Fruit fly (Drosophila melanogaster) whole organism, embryonic: ENCODE measurements around the gene CG45676.

Source experiments
- Asciz ChIP-seq: fragments of 200-800 bp; sonication (Bioruptor generic); optimal IDR thresholded peaks from 2 replicates; lab custom pipeline; 2017; ENCODE audit warnings: missing biosample characterization, mild to moderate bottlenecking, missing genetic modification characterization, missing genetic modification reagents
- CG10543 ChIP-seq: fragments of 200-800 bp; sonication (Bioruptor generic); optimal IDR thresholded peaks from 3 replicates; lab custom pipeline; 2017; ENCODE audit warnings: missing biosample characterization, mild to moderate bottlenecking, missing genetic modification characterization, moderate library complexity
- CG11085 ChIP-seq: fragments of 200-800 bp; sonication (Bioruptor generic); IDR thresholded peaks from 2 replicates; pipeline ENCODE4 v1.3.6; 2022; ENCODE audit warnings: missing biosample characterization, missing genetic modification characterization
- CG12236 ChIP-seq: fragments of 200-800 bp; sonication (Bioruptor generic); optimal IDR thresholded peaks from 2 replicates; lab custom pipeline; 2016; ENCODE audit warnings: missing biosample characterization, missing genetic modification characterization
- CG12659 ChIP-seq: fragments of 200-800 bp; sonication (Bioruptor generic); optimal IDR thresholded peaks from 3 replicates; lab custom pipeline; 2017; ENCODE audit warnings: mild to moderate bottlenecking, missing biosample characterization, missing genetic modification reagents, missing genetic modification characterization
- CG12744 ChIP-seq: fragments of 200-800 bp; sonication (Bioruptor generic); optimal IDR thresholded peaks from 2 replicates; lab custom pipeline; 2016; ENCODE audit warnings: missing biosample characterization, missing genetic modification characterization
- CG1529 ChIP-seq: fragments of 200-800 bp; sonication (Bioruptor generic); optimal IDR thresholded peaks from 3 replicates; lab custom pipeline; 2018; ENCODE audit warnings: missing biosample characterization, missing genetic modification characterization
- CG15479 ChIP-seq: fragments of 200-800 bp; sonication (Bioruptor generic); optimal IDR thresholded peaks from 3 replicates; lab custom pipeline; 2019; ENCODE audit warnings: missing biosample characterization, mild to moderate bottlenecking, missing genetic modification characterization, moderate library complexity
- CG2199 ChIP-seq: fragments of 200-800 bp; sonication (Bioruptor generic); IDR thresholded peaks from 3 replicates; pipeline ENCODE4 v1.3.6; 2022; ENCODE audit warnings: missing biosample characterization, missing genetic modification characterization
- CG30403 ChIP-seq: fragments of 200-800 bp; sonication (Bioruptor generic); optimal IDR thresholded peaks from 3 replicates; lab custom pipeline; 2016; ENCODE audit warnings: missing biosample characterization, missing genetic modification characterization
- CG32772 ChIP-seq: fragments of 200-800 bp; sonication (Bioruptor generic); IDR thresholded peaks from 2 replicates; pipeline ENCODE4 v1.3.6; 2022; ENCODE audit warnings: missing biosample characterization, missing genetic modification characterization
- CG33213 ChIP-seq: fragments of 200-800 bp; sonication (Bioruptor generic); optimal IDR thresholded peaks from 3 replicates; lab custom pipeline; 2016; ENCODE audit warnings: missing biosample characterization, missing genetic modification characterization
- CG34224 ChIP-seq: fragments of 200-800 bp; sonication (Bioruptor generic); IDR thresholded peaks from 3 replicates; pipeline ENCODE4 v1.3.6; 2022; ENCODE audit warnings: missing biosample characterization, missing genetic modification characterization; ENCODE audit not compliant: partially characterized antibody
- CG6813 ChIP-seq: fragments of 200-800 bp; sonication (Bioruptor generic); optimal IDR thresholded peaks from 2 replicates; lab custom pipeline; 2017; ENCODE audit warnings: missing biosample characterization, missing genetic modification characterization, mild to moderate bottlenecking, moderate library complexity, missing genetic modification reagents
- CG8359 ChIP-seq: fragments of 200-800 bp; sonication (Bioruptor generic); optimal IDR thresholded peaks from 2 replicates; lab custom pipeline; 2017; ENCODE audit warnings: missing biosample characterization, mild to moderate bottlenecking, missing genetic modification characterization, borderline replicate concordance
- CG9932 ChIP-seq: fragments of 200-800 bp; sonication (Bioruptor generic); IDR thresholded peaks from 2 replicates; pipeline ENCODE4 v1.3.6; 2022; ENCODE audit warnings: missing biosample characterization, missing genetic modification characterization
- CoRest ChIP-seq: fragments of 200-800 bp; sonication (Bioruptor generic); optimal IDR thresholded peaks from 3 replicates; lab custom pipeline; 2018; ENCODE audit warnings: missing biosample characterization, mild to moderate bottlenecking, missing genetic modification characterization, moderate library complexity
- Dfd ChIP-seq, 2 experiments: fragments of >200 bp; optimal IDR thresholded peaks; 2 replicates each; lab custom pipeline; 2017; ENCODE audit warnings: missing biosample characterization in 2 of 2, missing genetic modification characterization in 2 of 2
- Dll ChIP-seq: fragments of 200-800 bp; sonication (Bioruptor generic); IDR thresholded peaks from 4 replicates; pipeline ENCODE4 v1.3.6; 2022; ENCODE audit warnings: missing biosample characterization, missing genetic modification characterization; ENCODE audit not compliant: partially characterized antibody
- Dp ChIP-seq: fragments of 200-800 bp; sonication (Bioruptor generic); optimal IDR thresholded peaks from 2 replicates; lab custom pipeline; 2018; ENCODE audit warnings: missing biosample characterization, mild to moderate bottlenecking, missing genetic modification characterization, moderate library complexity
- E2f2 ChIP-seq: fragments of 200-800 bp; sonication (Bioruptor generic); IDR thresholded peaks from 2 replicates; pipeline ENCODE4 v1.3.6; 2022; ENCODE audit warnings: missing biosample characterization, missing genetic modification characterization
- Gsc ChIP-seq: fragments of 200-800 bp; sonication (Bioruptor generic); IDR thresholded peaks from 2 replicates; pipeline ENCODE4 v1.3.6; 2022; ENCODE audit warnings: missing biosample characterization, missing genetic modification characterization
- HLHmδ ChIP-seq: fragments of 200-800 bp; sonication (Bioruptor generic); optimal IDR thresholded peaks from 2 replicates; lab custom pipeline; 2018; ENCODE audit warnings: missing biosample characterization, mild to moderate bottlenecking, missing genetic modification characterization, moderate library complexity
- Hey ChIP-seq: fragments of 200-800 bp; sonication (Bioruptor generic); optimal IDR thresholded peaks from 3 replicates; lab custom pipeline; 2018; ENCODE audit warnings: missing biosample characterization, mild to moderate bottlenecking, missing genetic modification characterization
- Hmr ChIP-seq: fragments of 200-800 bp; sonication (Bioruptor generic); optimal IDR thresholded peaks from 3 replicates; lab custom pipeline; 2017; ENCODE audit warnings: mild to moderate bottlenecking, missing biosample characterization, missing genetic modification reagents, missing genetic modification characterization
- Med ChIP-seq: fragments of 200-800 bp; sonication (Bioruptor generic); peaks from one replicate; lab custom pipeline; 2016; ENCODE audit warnings: missing biosample characterization, missing genetic modification characterization, mild to moderate bottlenecking, inconsistent platforms, moderate library complexity
- Six4 ChIP-seq: fragments of 200-800 bp; sonication (Bioruptor generic); optimal IDR thresholded peaks from 2 replicates; lab custom pipeline; 2016; ENCODE audit warnings: missing biosample characterization, missing genetic modification characterization
- Stat92E ChIP-seq, 3 experiments: fragments of >200 bp in 2 of 3; fragments of 200-800 bp in 1 of 3; sonication (Bioruptor generic) in 1 of 3; optimal IDR thresholded peaks; 2 replicates each; lab custom pipeline; 2017 to 2019; ENCODE audit warnings: missing biosample characterization in 3 of 3, missing genetic modification characterization in 3 of 3, mild to moderate bottlenecking in 1 of 3, moderate library complexity in 1 of 3
- TFAM ChIP-seq: fragments of 200-800 bp; sonication (Bioruptor generic); optimal IDR thresholded peaks from 2 replicates; lab custom pipeline; 2017; ENCODE audit warnings: missing biosample characterization, missing genetic modification characterization, inconsistent platforms
- Xbp1 ChIP-seq: fragments of 200-800 bp; sonication (Bioruptor generic); optimal IDR thresholded peaks from 3 replicates; lab custom pipeline; 2016; ENCODE audit warnings: missing biosample characterization, mild to moderate bottlenecking, missing genetic modification characterization
- bigmax ChIP-seq: fragments of 200-800 bp; sonication (Bioruptor generic); optimal IDR thresholded peaks from 2 replicates; lab custom pipeline; 2018; ENCODE audit warnings: missing biosample characterization, mild to moderate bottlenecking, missing genetic modification characterization
- ci ChIP-seq: fragments of 200-800 bp; sonication (Bioruptor generic); IDR thresholded peaks from 3 replicates; pipeline ENCODE4 v1.3.6; 2022; ENCODE audit warnings: missing biosample characterization, missing genetic modification characterization
- cwo ChIP-seq: fragments of 200-800 bp; sonication (Bioruptor generic); optimal IDR thresholded peaks from 3 replicates; lab custom pipeline; 2017; ENCODE audit warnings: missing biosample characterization, missing genetic modification characterization, mild to moderate bottlenecking, moderate library complexity, missing genetic modification reagents
- da ChIP-seq: fragments of 200-800 bp; sonication (Bioruptor generic); optimal IDR thresholded peaks from 2 replicates; lab custom pipeline; 2016; ENCODE audit warnings: missing biosample characterization, missing genetic modification characterization
- dimm ChIP-seq: fragments of 200-800 bp; sonication (Bioruptor generic); IDR thresholded peaks from 2 replicates; pipeline ENCODE4 v1.3.6; 2022; ENCODE audit warnings: missing biosample characterization, missing genetic modification characterization
- dpn ChIP-seq, 2 experiments: fragments of 200-800 bp; sonication (Bioruptor generic); optimal IDR thresholded peaks; 3 replicates each; lab custom pipeline; 2016; ENCODE audit warnings: missing biosample characterization in 2 of 2, missing genetic modification characterization in 2 of 2
- gce ChIP-seq: fragments of 200-800 bp; sonication (Bioruptor generic); IDR thresholded peaks from 3 replicates; pipeline ENCODE4 v1.3.6; 2022; ENCODE audit warnings: missing biosample characterization, missing genetic modification characterization
- gcm2 ChIP-seq: fragments of 200-800 bp; sonication (Bioruptor generic); optimal IDR thresholded peaks from 2 replicates; lab custom pipeline; 2016; ENCODE audit warnings: missing biosample characterization, missing genetic modification characterization
- gsb ChIP-seq: fragments of 200-800 bp; sonication (Bioruptor generic); IDR thresholded peaks from 2 replicates; pipeline ENCODE4 v1.3.6; 2022; ENCODE audit warnings: missing biosample characterization, missing genetic modification characterization
- gsb-n ChIP-seq: fragments of 200-800 bp; sonication (Bioruptor generic); optimal IDR thresholded peaks from 3 replicates; lab custom pipeline; 2018; ENCODE audit warnings: missing biosample characterization, mild to moderate bottlenecking, missing genetic modification characterization
- jing ChIP-seq: fragments of 200-800 bp; sonication (Bioruptor generic); optimal IDR thresholded peaks from 2 replicates; lab custom pipeline; 2018; ENCODE audit warnings: missing biosample characterization, mild to moderate bottlenecking, missing genetic modification characterization
- mam ChIP-seq: fragments of 200-800 bp; sonication (Bioruptor generic); optimal IDR thresholded peaks from 3 replicates; lab custom pipeline; 2016; ENCODE audit warnings: missing biosample characterization, missing genetic modification characterization
- mirr ChIP-seq: fragments of 200-800 bp; sonication (Bioruptor generic); optimal IDR thresholded peaks from 3 replicates; lab custom pipeline; 2018; ENCODE audit warnings: missing biosample characterization, mild to moderate bottlenecking, missing genetic modification characterization
- oc ChIP-seq: fragments of 200-800 bp; sonication (Bioruptor generic); optimal IDR thresholded peaks from 2 replicates; lab custom pipeline; 2018; ENCODE audit warnings: missing biosample characterization, mild to moderate bottlenecking, missing genetic modification characterization, moderate library complexity
- pita ChIP-seq: fragments of 200-800 bp; sonication (Bioruptor generic); optimal IDR thresholded peaks from 2 replicates; lab custom pipeline; 2017; ENCODE audit warnings: missing biosample characterization, mild to moderate bottlenecking, missing genetic modification characterization
- psq ChIP-seq: fragments of 200-800 bp; sonication (Bioruptor generic); optimal IDR thresholded peaks from 2 replicates; lab custom pipeline; 2017; ENCODE audit warnings: missing biosample characterization, missing genetic modification characterization
- ranshi ChIP-seq: fragments of 200-800 bp; sonication (Bioruptor generic); IDR thresholded peaks from 2 replicates; pipeline ENCODE4 v1.3.6; 2022; ENCODE audit warnings: missing biosample characterization, missing genetic modification characterization
- sima ChIP-seq: fragments of 200-800 bp; sonication (Bioruptor generic); optimal IDR thresholded peaks from 2 replicates; lab custom pipeline; 2016; ENCODE audit warnings: missing biosample characterization, missing genetic modification characterization
- sob ChIP-seq: fragments of 200-800 bp; sonication (Bioruptor generic); IDR thresholded peaks from 2 replicates; pipeline ENCODE4 v1.3.6; 2022; ENCODE audit warnings: missing biosample characterization, missing genetic modification characterization
- sug ChIP-seq: fragments of 200-800 bp; optimal IDR thresholded peaks from 2 replicates; lab custom pipeline; 2019; ENCODE audit warnings: missing biosample characterization, mild to moderate bottlenecking, missing genetic modification characterization, moderate library complexity
- zen ChIP-seq: fragments of 200-800 bp; sonication (Bioruptor generic); optimal IDR thresholded peaks from 3 replicates; lab custom pipeline; 2018; ENCODE audit warnings: missing biosample characterization, mild to moderate bottlenecking, missing genetic modification characterization, moderate library complexity

CG45676 gene

DNA sequence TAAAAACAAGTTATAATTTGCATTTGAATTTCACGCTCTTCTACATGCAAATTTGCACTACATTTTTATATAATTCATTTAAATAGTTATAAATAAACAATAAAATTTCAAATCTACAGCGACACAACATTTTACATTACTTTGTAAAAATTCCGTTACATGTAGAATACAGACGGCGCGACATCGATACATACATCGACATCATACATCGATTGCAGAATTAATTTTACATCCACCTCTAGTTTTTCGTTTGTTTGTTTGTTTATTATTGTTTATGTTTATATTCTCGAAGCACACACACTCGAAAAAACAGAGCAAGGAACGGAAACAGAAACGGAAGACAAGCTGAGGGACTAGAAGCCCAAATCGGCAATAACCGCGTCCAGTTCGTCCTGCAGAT is 18.8 kb downstream of the CG45676 start, which contains the start of gene CG17230 (continued):
- TF ChIP-seq CG1529 (GFP tag; lab: Kevin White, UChicago) (no peak), sob (0 out of 2 replicates have a peak, but pooled peaks have one; percentile 13), zen (no peak), CG12659 (GFP tag; lab: Kevin White, UChicago) (peak; percentile 16), dpn (GFP tag; optimal IDR thresholded peaks at IDR 0.05; lab: Kevin White, UChicago) (no peak), HLHmδ (GFP tag; lab: Kevin White, UChicago) (no peak), psq (GFP tag; lab: Kevin White, UChicago) (no peak), CoRest (tag; lab: Kevin White, UChicago) (peak; percentile 24), jing (no peak), Stat92E (GFP tag; optimal IDR thresholded peaks at IDR 0.05; lab: Kevin White, UChicago) (no peak), cwo (GFP tag; lab: Kevin White, UChicago) (no peak), CG32772 (GFP tag; lab: Robert Waterston, UW) (no peak), Dfd (GFP tag; optimal IDR thresholded peaks at IDR 0.05; lab: Kevin White, UChicago) (no peak), gsb-n (tag; lab: Kevin White, UChicago) (no peak), CG33213 (GFP tag; lab: Kevin White, UChicago) (no peak), CG30403 (no peak), Gsc (GFP tag; lab: Robert Waterston, UW) (no peak), CG34224 (GFP tag; lab: Robert Waterston, UW) (peak; percentile 77), CG2199 (GFP tag; lab: Robert Waterston, UW) (no peak), pita (no peak), CG6813 (GFP tag; lab: Kevin White, UChicago) (no peak), gce (no peak), oc (tag; lab: Kevin White, UChicago) (no peak), CG8359 (no peak), Med (peak; percentile 70), Hmr (GFP tag; lab: Kevin White, UChicago) (peak; percentile 8), CG11085 (GFP tag; lab: Robert Waterston, UW) (no peak), CG10543 (GFP tag; lab: Kevin White, UChicago) (no peak), mirr (GFP tag; lab: Kevin White, UChicago) (no peak), CG9932 (GFP tag; lab: Robert Waterston, UW) (peak; percentile 16; the same call in 1 of the 2 replicates), da (GFP tag; lab: Kevin White, UChicago) (no peak), TFAM (no peak), ci (GFP tag; lab: Robert Waterston, UW) (peak; percentile 50; the same call in 2 of the 3 replicates), Dll (GFP tag; lab: Robert Waterston, UW) (peak; percentile 77), sug (tag; lab: Kevin White, UChicago) (peak; percentile 18), gcm2 (no peak), Hey (no peak), bigmax (no peak), Six4 (GFP tag; lab: Kevin White, UChicago) (no peak), Dp (GFP tag; lab: Kevin White, UChicago) (peak; percentile 22), dimm (GFP tag; lab: Robert Waterston, UW) (no peak), Asciz (GFP tag; lab: Kevin White, UChicago) (no peak), CG15479 (GFP tag; lab: Kevin White, UChicago) (no peak), mam (GFP tag; lab: Kevin White, UChicago) (no peak), Xbp1 (GFP tag; lab: Kevin White, UChicago) (no peak), E2f2 (GFP tag; lab: Robert Waterston, UW) (peak; percentile 49), gsb (no peak), CG12236 (GFP tag; lab: Kevin White, UChicago) (no peak), ranshi (no peak), sima (GFP tag; lab: Kevin White, UChicago) (no peak), CG12744 (no peak)
